Fruit fly (Drosophila melanogaster) whole organism, wandering third instar larva: ENCODE data around the gene CG14410.

Experiments used
- Abd-B ChIP-seq: fragments of >200 bp; optimal IDR thresholded peaks from 2 replicates; lab custom pipeline; 2017; ENCODE audit warnings: missing biosample characterization, missing genetic modification characterization
- CG32264 ChIP-seq: fragments of 200-800 bp; sonication (Bioruptor generic); optimal IDR thresholded peaks from 2 replicates; lab custom pipeline; 2016; ENCODE audit warnings: missing biosample characterization, missing genetic modification characterization
- CG9705 ChIP-seq: fragments of 200-800 bp; sonication (Bioruptor generic); optimal IDR thresholded peaks from 2 replicates; lab custom pipeline; 2018; ENCODE audit warnings: missing biosample characterization, mild to moderate bottlenecking, missing genetic modification characterization
- CrebA ChIP-seq: fragments of 200-800 bp; sonication (Bioruptor generic); optimal IDR thresholded peaks from 2 replicates; lab custom pipeline; 2016; ENCODE audit warnings: missing biosample characterization, mild to moderate bottlenecking, missing genetic modification characterization, borderline replicate concordance
- Dfd ChIP-seq: fragments of >200 bp; optimal IDR thresholded peaks from 2 replicates; lab custom pipeline; 2017; ENCODE audit warnings: missing biosample characterization, missing genetic modification characterization
- Dif ChIP-seq: fragments of 200-275, 200-300 bp; sonication (Bioruptor generic); optimal IDR thresholded peaks from 2 replicates; lab custom pipeline; 2018; ENCODE audit warnings: missing biosample characterization, missing genetic modification characterization; ENCODE audit not compliant: partially characterized antibody
- GATAd ChIP-seq: sonication (Bioruptor generic); optimal IDR thresholded peaks from 2 replicates; lab custom pipeline; 2016; ENCODE audit warnings: missing biosample characterization, missing genetic modification characterization
- HLH106 ChIP-seq: fragments of 200-800 bp; optimal IDR thresholded peaks from 3 replicates; lab custom pipeline; 2019; ENCODE audit warnings: missing biosample characterization, mild to moderate bottlenecking, missing genetic modification characterization, moderate library complexity
- Hnf4 ChIP-seq: fragments of 200-800 bp; sonication (Bioruptor generic); optimal IDR thresholded peaks from 2 replicates; lab custom pipeline; 2016; ENCODE audit warnings: missing biosample characterization, mild to moderate bottlenecking, missing genetic modification characterization
- Hr78 ChIP-seq: fragments of >200 bp; optimal IDR thresholded peaks from 2 replicates; lab custom pipeline; 2017; ENCODE audit warnings: missing biosample characterization, missing genetic modification characterization
- Hr83 ChIP-seq: fragments of 200-300 bp; sonication (Bioruptor generic); optimal IDR thresholded peaks from 2 replicates; lab custom pipeline; 2016; ENCODE audit warnings: missing biosample characterization, mild to moderate bottlenecking, missing genetic modification characterization, moderate library complexity; ENCODE audit not compliant: poor library complexity, severe bottlenecking
- Jra ChIP-seq: sonication (Bioruptor generic); optimal IDR thresholded peaks from 2 replicates; lab custom pipeline; 2016; ENCODE audit warnings: missing biosample characterization, missing genetic modification characterization
- Mio ChIP-seq: sonication (Bioruptor generic); optimal IDR thresholded peaks from 2 replicates; lab custom pipeline; 2016; ENCODE audit warnings: missing biosample characterization, missing genetic modification characterization
- Myc ChIP-seq: fragments of >200 bp; optimal IDR thresholded peaks from 2 replicates; lab custom pipeline; 2017
- N ChIP-seq: fragments of >200 bp; optimal IDR thresholded peaks from 2 replicates; lab custom pipeline; 2018; ENCODE audit warnings: missing biosample characterization, missing external identifiers, missing genetic modification characterization
- OdsH ChIP-seq: fragments of 200-800 bp; sonication (Bioruptor generic); optimal IDR thresholded peaks from 2 replicates; lab custom pipeline; 2016; ENCODE audit warnings: missing biosample characterization, mild to moderate bottlenecking, missing genetic modification characterization
- Rel ChIP-seq, 2 experiments: fragments of 200-800 bp; sonication (Bioruptor generic) in 1 of 2; optimal IDR thresholded peaks; 2 replicates in 1 of 2; 3 replicates in 1 of 2; lab custom pipeline; 2016 to 2019; ENCODE audit warnings: mild to moderate bottlenecking in 2 of 2, missing biosample characterization in 2 of 2, missing genetic modification characterization in 2 of 2, moderate library complexity in 1 of 2
- Sp1 ChIP-seq: fragments of 200-800 bp; sonication (Bioruptor generic); optimal IDR thresholded peaks from 3 replicates; lab custom pipeline; 2019; ENCODE audit warnings: missing biosample characterization, mild to moderate bottlenecking, missing genetic modification characterization, moderate library complexity
- Vsx2 ChIP-seq: fragments of 200-300, 225-300 bp; sonication (Bioruptor generic); optimal IDR thresholded peaks from 2 replicates; lab custom pipeline; 2018; ENCODE audit warnings: missing biosample characterization, missing genetic modification characterization; ENCODE audit not compliant: partially characterized antibody
- br ChIP-seq: fragments of 200-800 bp; sonication (Bioruptor generic); optimal IDR thresholded peaks from 2 replicates; lab custom pipeline; 2016; ENCODE audit warnings: missing biosample characterization, missing genetic modification characterization
- brk ChIP-seq: fragments of 200-800 bp; sonication (Bioruptor generic); optimal IDR thresholded peaks from 2 replicates; lab custom pipeline; 2016; ENCODE audit warnings: missing biosample characterization, mild to moderate bottlenecking, missing genetic modification characterization
- dl ChIP-seq, 2 experiments: fragments of 175-275, 200-275 bp in 1 of 2; fragments of 200-275 bp in 1 of 2; sonication (Bioruptor generic); optimal IDR thresholded peaks; lab custom pipeline; 2018; ENCODE audit warnings: mild to moderate bottlenecking in 2 of 2, missing biosample characterization in 2 of 2, missing genetic modification characterization in 2 of 2, moderate library complexity in 2 of 2; ENCODE audit not compliant: partially characterized antibody in 2 of 2, insufficient read depth in 1 of 2
- dmrt93B ChIP-seq: fragments of 200-800 bp; sonication (Bioruptor generic); optimal IDR thresholded peaks from 2 replicates; lab custom pipeline; 2018; ENCODE audit warnings: missing biosample characterization, mild to moderate bottlenecking, missing genetic modification characterization
- dsf ChIP-seq: sonication (Bioruptor generic); optimal IDR thresholded peaks from 2 replicates; lab custom pipeline; 2016; ENCODE audit warnings: missing biosample characterization, missing genetic modification characterization, borderline replicate concordance
- ey ChIP-seq: fragments of 200-800 bp; sonication (Bioruptor generic); optimal IDR thresholded peaks from 2 replicates; lab custom pipeline; 2016; ENCODE audit warnings: missing biosample characterization, missing genetic modification characterization
- foxo ChIP-seq, 2 experiments: fragments of 200-800 bp; sonication (Bioruptor generic); optimal IDR thresholded peaks; 2 replicates in 1 of 2; 3 replicates in 1 of 2; lab custom pipeline; 2016 to 2017; ENCODE audit warnings: missing biosample characterization in 2 of 2, missing genetic modification characterization in 2 of 2
- fru ChIP-seq: fragments of 200-800 bp; sonication (Bioruptor generic); optimal IDR thresholded peaks from 3 replicates; lab custom pipeline; 2016; ENCODE audit warnings: missing biosample characterization, mild to moderate bottlenecking, missing genetic modification characterization
- h ChIP-seq: fragments of 200-800 bp; sonication (Bioruptor generic); optimal IDR thresholded peaks from 3 replicates; lab custom pipeline; 2016; ENCODE audit warnings: missing biosample characterization, mild to moderate bottlenecking, missing genetic modification characterization
- jim ChIP-seq: fragments of 175-275, 200-325 bp; sonication (Bioruptor generic); optimal IDR thresholded peaks from 2 replicates; lab custom pipeline; 2016; ENCODE audit warnings: missing biosample characterization, mild to moderate bottlenecking, missing genetic modification characterization
- lola ChIP-seq: fragments of >200 bp; optimal IDR thresholded peaks from 2 replicates; lab custom pipeline; 2017; ENCODE audit warnings: missing biosample characterization, missing genetic modification characterization
- pan ChIP-seq: fragments of >200 bp; optimal IDR thresholded peaks from 2 replicates; lab custom pipeline; 2017
- psq ChIP-seq: fragments of 200-800 bp; sonication (Bioruptor generic); optimal IDR thresholded peaks from 3 replicates; lab custom pipeline; 2017; ENCODE audit warnings: missing biosample characterization, mild to moderate bottlenecking, missing genetic modification characterization, moderate library complexity
- rgr ChIP-seq: fragments of 200-800 bp; sonication (Bioruptor generic); optimal IDR thresholded peaks from 3 replicates; lab custom pipeline; 2016; ENCODE audit warnings: missing biosample characterization, mild to moderate bottlenecking, missing genetic modification characterization
- sage ChIP-seq: fragments of 200-800 bp; sonication (Bioruptor generic); optimal IDR thresholded peaks from 2 replicates; lab custom pipeline; 2016; ENCODE audit warnings: missing biosample characterization, mild to moderate bottlenecking, missing genetic modification characterization
- sv ChIP-seq: fragments of 200-800 bp; sonication (Bioruptor generic); optimal IDR thresholded peaks from 3 replicates; lab custom pipeline; 2016; ENCODE audit warnings: missing biosample characterization, missing genetic modification characterization
- tai ChIP-seq: sonication (Bioruptor generic); optimal IDR thresholded peaks from 2 replicates; lab custom pipeline; 2016; ENCODE audit warnings: missing biosample characterization, missing genetic modification characterization
- usp ChIP-seq: fragments of >200 bp; optimal IDR thresholded peaks from 2 replicates; lab custom pipeline; 2017; ENCODE audit warnings: missing biosample characterization, missing genetic modification characterization
- woc ChIP-seq: sonication (Bioruptor generic); optimal IDR thresholded peaks from 2 replicates; lab custom pipeline; 2016; ENCODE audit warnings: missing biosample characterization, mild to moderate bottlenecking, missing genetic modification characterization

CG14410 gene

dm6 chrX:14836425-14836824, at the start of gene CG14410:
Gene CG14410 (plus strand): TSS chrX:14836725.
- TF ChIP-seq fru (GFP tag; lab: Kevin White, UChicago), result no peak
- TF ChIP-seq HLH106 (tag; lab: Kevin White, UChicago), result no peak
- TF ChIP-seq CG9705, result no peak
- TF ChIP-seq Hr78 (GFP tag; lab: Kevin White, UChicago), result no peak
- no peak for TF ChIP-seq br (GFP tag; lab: Kevin White, UChicago)
- TF ChIP-seq, all 38 proteins: peak for 0

dm6 chrX:14802611-14803110, 33.9 kb upstream of the CG14410 start:
- TF ChIP-seq Dif (GFP tag; lab: Kevin White, UChicago) (no peak), Hr78 (GFP tag; lab: Kevin White, UChicago) (no peak), tai (no peak), Mio (no peak), sage (GFP tag; lab: Kevin White, UChicago) (no peak), Hnf4 (no peak), woc (no peak), dmrt93B (GFP tag; lab: Kevin White, UChicago) (no peak), Vsx2 (GFP tag; lab: Kevin White, UChicago) (no peak), lola (GFP tag; lab: Kevin White, UChicago) (no peak), jim (GFP tag; lab: Kevin White, UChicago) (no peak), N (no peak), rgr (GFP tag; lab: Kevin White, UChicago) (peak; percentile 66), fru (GFP tag; lab: Kevin White, UChicago) (peak; percentile 5), Jra (GFP tag; lab: Kevin White, UChicago) (peak; percentile 6), ey (GFP tag; lab: Kevin White, UChicago) (no peak), Myc (lab: Kevin White, UChicago) (no peak), dsf (GFP tag; lab: Kevin White, UChicago) (no peak), h (peak; percentile 68), pan (lab: Kevin White, UChicago) (no peak), OdsH (GFP tag; lab: Kevin White, UChicago) (peak; percentile 43), foxo (GFP tag; optimal IDR thresholded peaks at IDR 0.05; lab: Kevin White, UChicago) (peak in 1 of 2 experiments; percentile 33), CrebA (GFP tag; lab: Kevin White, UChicago) (no peak), br (GFP tag; lab: Kevin White, UChicago) (peak; percentile 5), brk (GFP tag; lab: Kevin White, UChicago) (peak; percentile 44)
- TF ChIP-seq, all 38 proteins: peak for 8

- no peak for TF ChIP-seq HLH106 (tag; lab: Kevin White, UChicago)
- no peak for TF ChIP-seq sv
- TF ChIP-seq dl (GFP tag; optimal IDR thresholded peaks at IDR 0.05; lab: Kevin White, UChicago; ENCODE audit: insufficient read depth in 1 of 2, partially characterized antibody in 2 of 2), result no peak
- no peak for TF ChIP-seq Dfd (GFP tag; lab: Kevin White, UChicago)
- TF ChIP-seq Hr83, result peak; percentile 99
- no peak for TF ChIP-seq lola (GFP tag; lab: Kevin White, UChicago)
- TF ChIP-seq rgr (GFP tag; lab: Kevin White, UChicago), result peak; percentile 52
- no peak for TF ChIP-seq CrebA (GFP tag; lab: Kevin White, UChicago)
- TF ChIP-seq br (GFP tag; lab: Kevin White, UChicago), result no peak
- TF ChIP-seq N, result no peak
- no peak for TF ChIP-seq Mio
- TF ChIP-seq CG9705, result no peak
- TF ChIP-seq jim (GFP tag; lab: Kevin White, UChicago), result peak; percentile 77
- TF ChIP-seq dmrt93B (GFP tag; lab: Kevin White, UChicago), result no peak
- peak; percentile 62 for TF ChIP-seq brk (GFP tag; lab: Kevin White, UChicago)
- no peak for TF ChIP-seq CG32264 (GFP tag; lab: Kevin White, UChicago)
- no peak for TF ChIP-seq Myc (lab: Kevin White, UChicago)
- TF ChIP-seq Rel (GFP tag; optimal IDR thresholded peaks at IDR 0.05; lab: Kevin White, UChicago), result no peak
- TF ChIP-seq Rel (tag; optimal IDR thresholded peaks at IDR 0.05; lab: Kevin White, UChicago), result no peak
- TF ChIP-seq Abd-B (GFP tag; lab: Kevin White, UChicago), result no peak
- TF ChIP-seq pan (lab: Kevin White, UChicago), result no peak
- peak; percentile 64 for TF ChIP-seq h
- TF ChIP-seq Hr78 (GFP tag; lab: Kevin White, UChicago), result no peak
- TF ChIP-seq GATAd (GFP tag; lab: Kevin White, UChicago), result peak; percentile 31
- no peak for TF ChIP-seq Vsx2 (GFP tag; lab: Kevin White, UChicago)
- no peak for TF ChIP-seq sage (GFP tag; lab: Kevin White, UChicago)
- TF ChIP-seq Sp1 (GFP tag; lab: Kevin White, UChicago), result no peak
- TF ChIP-seq Hnf4, result peak; percentile 65
- no peak for TF ChIP-seq dsf (GFP tag; lab: Kevin White, UChicago)
- no peak for TF ChIP-seq Dif (GFP tag; lab: Kevin White, UChicago)
- TF ChIP-seq woc, result peak; percentile 1
- no peak for TF ChIP-seq ey (GFP tag; lab: Kevin White, UChicago)
- TF ChIP-seq foxo (GFP tag; optimal IDR thresholded peaks at IDR 0.05; lab: Kevin White, UChicago), result peak in 1 of 2 experiments; percentile 33
- TF ChIP-seq tai, result peak; percentile 73
- peak; percentile 35 for TF ChIP-seq Jra (GFP tag; lab: Kevin White, UChicago)
- TF ChIP-seq psq (GFP tag; lab: Kevin White, UChicago), result peak; percentile 18
- TF ChIP-seq fru (GFP tag; lab: Kevin White, UChicago), result peak; percentile 27
- TF ChIP-seq usp, result no peak
- peak; percentile 46 for TF ChIP-seq OdsH (GFP tag; lab: Kevin White, UChicago)
Measured at dm6 chrX:14805646-14806045, 30.9 kb upstream of the CG14410 start.
